Worm (Caenorhabditis elegans) whole organism, L1 larva: Measurements from ENCODE around the gene F11D5.1.

ENCODE experiments used
- C34B4.2 ChIP-seq: sonication (generic microtip); optimal IDR thresholded peaks from 2 replicates; lab custom pipeline; 2017; ENCODE audit warnings: mild to moderate bottlenecking, missing genetic modification characterization, missing compliant biosample characterization
- F16B12.6 ChIP-seq: fragments of 150-350 bp; optimal IDR thresholded peaks from 2 replicates; lab custom pipeline; 2014; ENCODE audit warnings: missing biosample characterization, missing genetic modification characterization
- Y116A8C.19 ChIP-seq: sonication (generic microtip); optimal IDR thresholded peaks from 2 replicates; lab custom pipeline; 2016; ENCODE audit warnings: missing compliant biosample characterization, missing genetic modification characterization, borderline replicate concordance
- aha-1 ChIP-seq: fragments of 150-350 bp; optimal IDR thresholded peaks from 2 replicates; lab custom pipeline; 2014; ENCODE audit warnings: missing biosample characterization, missing genetic modification characterization
- ceh-63 ChIP-seq: fragments of 200-800 bp; sonication (Bioruptor generic); optimal IDR thresholded peaks from 2 replicates; lab custom pipeline; 2018; ENCODE audit warnings: mild to moderate bottlenecking, missing genetic modification characterization, missing compliant biosample characterization
- ceh-82 ChIP-seq, 3 experiments: fragments of 150-350 bp in 1 of 3; sonication (generic microtip) in 2 of 3; optimal IDR thresholded peaks; 2 replicates each; lab custom pipeline; 2014 to 2017; ENCODE audit warnings: missing biosample characterization in 3 of 3, missing genetic modification characterization in 3 of 3
- ceh-88 ChIP-seq: fragments of 200-800 bp; sonication (Bioruptor generic); IDR thresholded peaks from 2 replicates; pipeline ENCODE4 v1.3.6; 2022; ENCODE audit warnings: missing genetic modification characterization, missing compliant biosample characterization
- ceh-90 ChIP-seq: sonication (generic microtip); optimal IDR thresholded peaks from 2 replicates; lab custom pipeline; 2016; ENCODE audit warnings: missing genetic modification characterization, missing compliant biosample characterization
- dsc-1 ChIP-seq: sonication (generic microtip); optimal IDR thresholded peaks from 2 replicates; lab custom pipeline; 2016; ENCODE audit warnings: mild to moderate bottlenecking, missing genetic modification characterization, missing compliant biosample characterization
- efl-1 ChIP-seq, 4 experiments: fragments of 150-350 bp; optimal IDR thresholded peaks in 3 of 4; peaks in 1 of 4; 1 replicate in 1 of 4; 2 replicates in 3 of 4; lab custom pipeline; 2014; ENCODE audit warnings: missing biosample characterization in 2 of 4, missing genetic modification characterization in 2 of 4, missing genetic modification reagents in 2 of 4
- efl-3 ChIP-seq: fragments of 200-800 bp; sonication (Bioruptor generic); optimal IDR thresholded peaks from 2 replicates; lab custom pipeline; 2018; ENCODE audit warnings: mild to moderate bottlenecking, missing genetic modification characterization, missing compliant biosample characterization
- egl-27 ChIP-seq, 2 experiments: fragments of 150-350 bp in 1 of 2; sonication (generic microtip); optimal IDR thresholded peaks; 3 replicates each; lab custom pipeline; 2017 to 2018; ENCODE audit warnings: missing biosample characterization in 2 of 2, missing genetic modification characterization in 2 of 2, missing genetic modification reagents in 2 of 2
- elt-2 ChIP-seq: sonication (generic microtip); optimal IDR thresholded peaks from 2 replicates; lab custom pipeline; 2016; ENCODE audit warnings: missing genetic modification characterization, mild to moderate bottlenecking, inconsistent platforms, missing compliant biosample characterization, missing genetic modification reagents
- ets-5 ChIP-seq: fragments of 200-800 bp; sonication (Bioruptor generic); IDR thresholded peaks from 2 replicates; pipeline ENCODE4 v1.3.6; 2022; ENCODE audit warnings: missing genetic modification characterization, missing compliant biosample characterization
- fkh-4 ChIP-seq: sonication (generic microtip); optimal IDR thresholded peaks from 2 replicates; lab custom pipeline; 2016; ENCODE audit warnings: missing compliant biosample characterization, missing genetic modification characterization, borderline replicate concordance
- fkh-8 ChIP-seq: sonication (generic microtip); optimal IDR thresholded peaks from 2 replicates; lab custom pipeline; 2016; ENCODE audit warnings: mild to moderate bottlenecking, missing genetic modification characterization, missing compliant biosample characterization
- fos-1 ChIP-seq: fragments of 150-350 bp; optimal IDR thresholded peaks from 2 replicates; lab custom pipeline; 2014; ENCODE audit warnings: missing biosample characterization, missing genetic modification characterization
- irx-1 ChIP-seq: sonication (generic microtip); optimal IDR thresholded peaks from 2 replicates; lab custom pipeline; 2016; ENCODE audit warnings: missing genetic modification characterization, missing compliant biosample characterization
- jun-1 ChIP-seq: fragments of 150-350 bp; optimal IDR thresholded peaks from 2 replicates; lab custom pipeline; 2014; ENCODE audit warnings: missing biosample characterization, missing genetic modification reagents, missing genetic modification characterization
- lin-14 ChIP-seq: fragments of 200-800 bp; sonication (Bioruptor generic); optimal IDR thresholded peaks from 2 replicates; lab custom pipeline; 2018; ENCODE audit warnings: mild to moderate bottlenecking, missing genetic modification characterization, moderate library complexity, missing compliant biosample characterization
- lin-15B ChIP-seq: fragments of 150-350 bp; sonication (generic microtip); optimal IDR thresholded peaks from 3 replicates; lab custom pipeline; 2014; ENCODE audit warnings: missing biosample characterization, missing genetic modification characterization
- lin-39 ChIP-seq: fragments of 150-350 bp; optimal IDR thresholded peaks from 2 replicates; lab custom pipeline; 2014; ENCODE audit warnings: missing biosample characterization, missing genetic modification reagents, missing genetic modification characterization
- lir-3 ChIP-seq: sonication (generic microtip); optimal IDR thresholded peaks from 2 replicates; lab custom pipeline; 2016; ENCODE audit warnings: mild to moderate bottlenecking, missing genetic modification characterization, moderate library complexity, missing compliant biosample characterization; ENCODE audit not compliant: poor library complexity
- lsy-2 ChIP-seq, 2 experiments: fragments of 150-350 bp; optimal IDR thresholded peaks; 2 replicates each; lab custom pipeline; 2014; ENCODE audit warnings: missing biosample characterization in 2 of 2, missing genetic modification characterization in 2 of 2
- mab-9 ChIP-seq: fragments of 200-800 bp; sonication (Bioruptor generic); IDR thresholded peaks from 2 replicates; pipeline ENCODE4 v1.3.6; 2022; ENCODE audit warnings: missing genetic modification reagents, missing genetic modification characterization, missing compliant biosample characterization
- mdl-1 ChIP-seq, 2 experiments: fragments of 150-350 bp; optimal IDR thresholded peaks; 2 replicates each; lab custom pipeline; 2014 to 2017; ENCODE audit warnings: missing biosample characterization in 2 of 2, missing genetic modification characterization in 2 of 2, inconsistent platforms in 1 of 2
- mep-1 ChIP-seq: fragments of 150-350 bp; optimal IDR thresholded peaks from 2 replicates; lab custom pipeline; 2014; ENCODE audit warnings: missing biosample characterization, missing genetic modification characterization
- nhr-11 ChIP-seq: fragments of 150-350 bp; optimal IDR thresholded peaks from 2 replicates; lab custom pipeline; 2014; ENCODE audit warnings: missing biosample characterization, missing genetic modification characterization
- nhr-12 ChIP-seq: sonication (generic microtip); optimal IDR thresholded peaks from 2 replicates; lab custom pipeline; 2017; ENCODE audit warnings: missing biosample characterization, missing genetic modification characterization
- nhr-20 ChIP-seq: sonication (generic microtip); optimal IDR thresholded peaks from 2 replicates; lab custom pipeline; 2016; ENCODE audit warnings: mild to moderate bottlenecking, missing genetic modification characterization, missing compliant biosample characterization
- nhr-28 ChIP-seq: fragments of 150-350 bp; optimal IDR thresholded peaks from 2 replicates; lab custom pipeline; 2014; ENCODE audit warnings: missing biosample characterization, missing genetic modification characterization
- nhr-71 ChIP-seq: sonication (generic microtip); optimal IDR thresholded peaks from 2 replicates; lab custom pipeline; 2016; ENCODE audit warnings: mild to moderate bottlenecking, missing genetic modification characterization, moderate library complexity, missing compliant biosample characterization
- nhr-85 ChIP-seq: sonication (generic microtip); peaks from one replicate; lab custom pipeline; 2016; ENCODE audit warnings: missing genetic modification characterization, inconsistent platforms, missing compliant biosample characterization
- rnt-1 ChIP-seq: sonication (generic microtip); optimal IDR thresholded peaks from 2 replicates; lab custom pipeline; 2016; ENCODE audit warnings: mild to moderate bottlenecking, missing genetic modification characterization, moderate library complexity, missing compliant biosample characterization
- skn-1 ChIP-seq: fragments of 150-350 bp; optimal IDR thresholded peaks from 2 replicates; lab custom pipeline; 2014; ENCODE audit warnings: missing biosample characterization, missing genetic modification characterization
- snpc-4 ChIP-seq: fragments of 150-350 bp; optimal IDR thresholded peaks from 2 replicates; lab custom pipeline; 2014; ENCODE audit warnings: missing biosample characterization, missing genetic modification characterization
- snu-23 ChIP-seq: sonication (generic microtip); optimal IDR thresholded peaks from 2 replicates; lab custom pipeline; 2016; ENCODE audit warnings: missing genetic modification characterization, missing compliant biosample characterization
- swsn-7 ChIP-seq: sonication (generic microtip); optimal IDR thresholded peaks from 2 replicates; lab custom pipeline; 2016; ENCODE audit warnings: missing genetic modification characterization, missing compliant biosample characterization
- unc-130 ChIP-seq: fragments of 150-350 bp; optimal IDR thresholded peaks from 2 replicates; lab custom pipeline; 2017; ENCODE audit warnings: missing biosample characterization, missing genetic modification characterization, inconsistent platforms
- unc-62 ChIP-seq: fragments of 150-350 bp; optimal IDR thresholded peaks from 2 replicates; lab custom pipeline; 2014; ENCODE audit warnings: missing biosample characterization, missing genetic modification reagents, missing genetic modification characterization
- unc-86 ChIP-seq: sonication (generic microtip); optimal IDR thresholded peaks from 2 replicates; lab custom pipeline; 2016; ENCODE audit warnings: missing genetic modification characterization, missing compliant biosample characterization
- unc-98 ChIP-seq: fragments of 200-800 bp; sonication (Bioruptor generic); IDR thresholded peaks from 2 replicates; pipeline ENCODE4 v1.3.6; 2022; ENCODE audit warnings: missing genetic modification characterization, missing compliant biosample characterization
- vab-15 ChIP-seq: sonication (generic microtip); optimal IDR thresholded peaks from 2 replicates; lab custom pipeline; 2017; ENCODE audit warnings: missing genotype, mild to moderate bottlenecking, missing genetic modification characterization, missing compliant biosample characterization
- xbp-1 ChIP-seq: sonication (generic microtip); optimal IDR thresholded peaks from 2 replicates; lab custom pipeline; 2016; ENCODE audit warnings: missing genetic modification characterization, missing compliant biosample characterization
- ztf-11 ChIP-seq, 2 experiments: sonication (generic microtip); optimal IDR thresholded peaks; 2 replicates each; lab custom pipeline; 2016 to 2017; ENCODE audit warnings: missing genetic modification characterization in 2 of 2, missing biosample characterization in 1 of 2, missing compliant biosample characterization in 1 of 2
- ztf-4 ChIP-seq: fragments of 150-350 bp; optimal IDR thresholded peaks from 2 replicates; lab custom pipeline; 2014; ENCODE audit warnings: missing biosample characterization, missing genetic modification characterization

Gene F11D5.1

DNA sequence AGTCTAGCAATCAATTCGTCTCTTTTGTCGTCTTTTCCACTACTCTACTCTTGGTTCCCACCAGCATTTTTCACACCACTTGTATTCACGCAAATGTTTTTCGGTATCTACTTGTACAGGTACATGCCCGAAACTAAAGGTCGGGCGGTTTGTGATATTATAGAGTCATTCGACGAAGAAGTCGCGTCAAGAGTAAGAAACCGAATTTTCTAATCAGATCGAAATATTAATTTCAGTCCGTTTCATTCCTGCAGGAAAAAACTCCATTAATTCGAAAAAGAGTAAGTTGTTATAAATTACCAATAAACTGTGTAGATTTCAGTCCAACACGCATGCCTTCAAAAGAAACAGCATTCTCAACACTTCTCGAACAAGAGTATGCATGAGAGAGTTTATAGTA lies 41.0 kb upstream of the F11D5.1 start:
- TF ChIP-seq lsy-2 (tag; optimal IDR thresholded peaks at IDR 0.05; lab: Kevin White, UChicago): no peak
- no peak for TF ChIP-seq fkh-8
- no peak for TF ChIP-seq ceh-90
- no peak for TF ChIP-seq vab-15 (tag; lab: Kevin White, UChicago)
- no peak for TF ChIP-seq ztf-4
- no peak for TF ChIP-seq nhr-11 (tag; lab: Kevin White, UChicago)
- no peak for TF ChIP-seq ets-5
- TF ChIP-seq egl-27 (tag; optimal IDR thresholded peaks at IDR 0.05; lab: Kevin White, UChicago): no peak

DNA sequence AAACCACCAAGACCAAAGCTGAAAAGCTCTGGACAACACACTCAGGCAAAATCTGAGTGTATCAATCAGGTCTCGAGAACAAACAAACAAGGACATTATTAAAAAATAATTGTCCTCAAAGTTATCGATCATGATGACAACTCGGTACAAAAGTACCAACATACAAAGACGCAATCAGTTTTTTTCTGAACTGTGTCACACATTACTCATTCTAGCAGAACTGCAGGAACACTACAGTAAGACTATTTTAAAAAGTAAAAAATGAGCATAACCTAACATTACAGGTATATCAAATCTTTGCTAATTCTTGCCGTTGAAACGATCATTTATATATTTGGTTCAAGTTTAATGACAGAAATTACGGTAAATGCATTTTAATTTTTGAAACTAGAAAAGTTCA lies 36.7 kb upstream of the F11D5.1 start, which contains the start of gene K09C4.2:
K09C4.2 (plus strand) TSS at position 301 of the 400 bp plus-strand sequence.
- TF ChIP-seq mep-1 (tag; lab: Kevin White, UChicago): no peak
- no peak for TF ChIP-seq F16B12.6 (tag; lab: Kevin White, UChicago)
- TF ChIP-seq lin-15B (tag; lab: Kevin White, UChicago): no peak
- TF ChIP-seq fkh-8: no peak
- TF ChIP-seq rnt-1 (tag; lab: Kevin White, UChicago): no peak
- TF ChIP-seq fkh-4 (tag; lab: Kevin White, UChicago): no peak
- no peak for TF ChIP-seq efl-3 (GFP tag; lab: Kevin White, UChicago)
- TF ChIP-seq nhr-20 (tag; lab: Kevin White, UChicago): no peak
- no peak for TF ChIP-seq jun-1
- no peak for TF ChIP-seq ceh-88 (GFP tag; lab: Robert Waterston, UW)
- no peak for TF ChIP-seq C34B4.2 (tag; lab: Kevin White, UChicago)
- no peak for TF ChIP-seq ceh-82 (tag; optimal IDR thresholded peaks at IDR 0.05; lab: Kevin White, UChicago)
- TF ChIP-seq skn-1 (tag; lab: Kevin White, UChicago): no peak
- TF ChIP-seq irx-1 (tag; lab: Kevin White, UChicago): no peak
- no peak for TF ChIP-seq mab-9 (GFP tag; lab: Robert Waterston, UW)
- TF ChIP-seq nhr-85 (tag; lab: Kevin White, UChicago): no peak
- no peak for TF ChIP-seq nhr-71 (tag; lab: Kevin White, UChicago)
- no peak for TF ChIP-seq lin-39 (tag; lab: Kevin White, UChicago)
- no peak for TF ChIP-seq ztf-11 (tag; optimal IDR thresholded peaks at IDR 0.05; lab: Kevin White, UChicago)
- no peak for TF ChIP-seq xbp-1 (tag; lab: Kevin White, UChicago)

DNA sequence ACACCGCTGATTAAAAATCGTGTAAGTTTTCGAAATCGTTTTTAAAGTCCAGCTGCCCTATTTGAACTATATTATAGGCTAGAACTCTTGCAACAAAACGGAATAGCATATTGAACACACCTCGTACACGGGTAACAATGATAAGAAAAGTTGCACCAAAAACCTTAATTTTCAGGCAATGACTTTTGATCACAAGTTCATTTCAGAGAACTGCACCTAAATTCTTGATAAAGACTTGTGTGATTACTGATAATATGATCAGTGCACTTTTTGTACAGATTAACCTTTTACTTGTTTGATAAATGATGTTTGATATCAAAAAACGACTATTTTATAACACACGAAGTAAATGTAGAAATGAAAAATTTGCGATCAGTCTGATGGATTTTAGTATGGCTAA lies 35.1 kb upstream of the F11D5.1 start:
- TF ChIP-seq nhr-12 (tag; lab: Kevin White, UChicago) (no peak), elt-2 (tag; lab: Kevin White, UChicago) (peak; percentile 87), nhr-20 (tag; lab: Kevin White, UChicago) (peak; percentile 29)

DNA sequence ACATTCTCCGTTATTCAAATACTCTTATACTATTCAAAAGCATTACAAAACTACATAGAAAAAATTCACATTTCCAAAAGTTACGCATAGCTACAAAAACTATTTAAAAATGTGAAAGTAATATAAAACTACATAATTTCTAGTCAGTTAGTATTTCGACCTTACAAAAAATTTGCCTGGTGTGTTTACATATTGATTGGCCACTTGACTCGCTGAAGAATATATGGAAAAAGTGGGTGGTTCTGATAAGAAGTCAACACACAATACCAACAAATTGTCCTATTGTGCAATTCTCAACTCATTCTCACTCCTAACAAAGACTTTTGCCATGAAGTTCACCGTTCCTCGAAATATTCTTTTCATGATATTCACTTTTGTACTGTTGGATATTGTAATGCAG lies 34.3 kb upstream of the F11D5.1 start, which contains the start of gene K09C4.1:
K09C4.1 (plus strand) TSS at position 301 of the 400 bp plus-strand sequence.
- TF ChIP-seq ztf-11 (tag; optimal IDR thresholded peaks at IDR 0.05; lab: Kevin White, UChicago) (no peak), efl-1 (optimal IDR thresholded peaks at IDR 0.05; lab: Kevin White, UChicago) (no peak), efl-1 (GFP tag; optimal IDR thresholded peaks at IDR 0.05 in 1 of 2; lab: Kevin White, UChicago) (no peak), lir-3 (tag; lab: Kevin White, UChicago) (no peak), efl-3 (GFP tag; lab: Kevin White, UChicago) (no peak), nhr-28 (tag; lab: Kevin White, UChicago) (no peak), unc-86 (tag; lab: Kevin White, UChicago) (no peak), Y116A8C.19 (no peak), swsn-7 (tag; lab: Kevin White, UChicago) (no peak), mdl-1 (tag; optimal IDR thresholded peaks at IDR 0.05; lab: Kevin White, UChicago) (no peak), snpc-4 (tag; lab: Kevin White, UChicago) (no peak), unc-98 (GFP tag; lab: Robert Waterston, UW) (no peak), unc-62 (no peak), dsc-1 (tag; lab: Kevin White, UChicago) (no peak), ceh-63 (GFP tag; lab: Kevin White, UChicago) (no peak), skn-1 (tag; lab: Kevin White, UChicago) (no peak), fos-1 (tag; lab: Kevin White, UChicago) (no peak), snu-23 (GFP tag; lab: Kevin White, UChicago) (no peak), aha-1 (tag; lab: Kevin White, UChicago) (no peak), unc-130 (no peak), lin-14 (GFP tag; lab: Kevin White, UChicago) (no peak)
